Worm (Caenorhabditis elegans): Measurements from ENCODE around the gene Y34B4A.2.

Gene Y34B4A.2

DNA sequence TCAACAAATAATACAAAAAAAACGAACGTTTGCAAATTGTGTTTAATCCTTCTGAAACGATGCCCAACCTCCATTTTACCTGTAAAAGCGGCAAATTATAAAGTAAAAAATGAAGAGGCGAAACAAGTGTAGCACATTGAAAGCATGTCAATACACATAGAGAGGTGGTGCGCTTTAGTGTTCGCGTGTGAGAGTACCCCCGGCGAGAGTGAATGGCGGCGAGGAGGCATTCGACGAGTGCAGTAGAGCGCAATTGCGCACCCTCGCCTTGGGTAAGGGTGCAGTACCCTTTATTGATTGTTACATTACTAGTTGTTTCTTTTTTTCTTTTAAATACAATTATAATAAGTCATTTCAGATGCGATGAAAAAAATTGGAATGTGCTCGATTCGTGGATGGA is 4.1 kb upstream of the Y34B4A.2 start, which contains the start of gene hst-6:
TSS of gene hst-6 (plus strand) at position 353 of the 400 bp plus-strand sequence.
- TF ChIP-seq unc-62 (GFP tag; optimal IDR thresholded peaks at IDR 0.05) = no peak

DNA sequence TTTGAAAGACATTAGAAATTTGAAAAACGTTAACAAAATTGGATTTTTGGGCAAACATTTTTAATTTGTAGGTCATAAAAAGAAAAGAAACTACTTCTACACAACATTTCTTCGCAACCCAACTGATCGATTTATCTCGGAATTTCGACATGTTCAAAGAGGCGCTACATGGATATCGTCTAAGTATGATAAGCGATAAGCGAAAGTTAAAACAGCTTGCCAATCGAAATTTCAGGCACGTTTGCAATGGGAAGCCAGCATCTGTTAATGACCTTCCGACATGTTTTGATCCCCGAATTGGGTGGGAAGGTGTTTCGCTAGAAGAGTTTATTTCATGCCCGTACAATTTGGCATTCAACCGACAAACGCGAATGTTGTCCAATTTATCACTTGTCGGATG is 2.5 kb upstream of the Y34B4A.2 start:
- TF ChIP-seq unc-62 (GFP tag; optimal IDR thresholded peaks at IDR 0.05) = no peak

DNA sequence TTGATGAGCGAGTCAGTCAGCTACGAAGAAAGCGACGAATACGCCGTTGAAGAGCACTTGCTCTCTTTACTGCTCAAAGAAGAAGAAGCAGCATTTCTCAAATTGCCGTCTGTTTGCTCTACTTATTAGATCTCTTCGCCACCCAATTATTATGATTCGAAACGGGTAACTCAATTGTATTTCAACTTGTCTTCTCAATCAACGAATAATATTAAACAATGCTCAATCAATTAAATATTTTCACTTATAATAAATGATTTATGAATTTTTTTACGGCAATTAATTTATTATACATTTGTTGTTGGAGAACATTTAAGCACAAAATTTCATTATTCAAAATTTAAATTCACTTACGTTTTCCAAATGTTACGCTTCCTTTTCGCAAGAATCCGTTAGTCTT is 1.0 kb upstream of the Y34B4A.2 start:
- TF ChIP-seq unc-62 (GFP tag; optimal IDR thresholded peaks at IDR 0.05) = no peak

DNA sequence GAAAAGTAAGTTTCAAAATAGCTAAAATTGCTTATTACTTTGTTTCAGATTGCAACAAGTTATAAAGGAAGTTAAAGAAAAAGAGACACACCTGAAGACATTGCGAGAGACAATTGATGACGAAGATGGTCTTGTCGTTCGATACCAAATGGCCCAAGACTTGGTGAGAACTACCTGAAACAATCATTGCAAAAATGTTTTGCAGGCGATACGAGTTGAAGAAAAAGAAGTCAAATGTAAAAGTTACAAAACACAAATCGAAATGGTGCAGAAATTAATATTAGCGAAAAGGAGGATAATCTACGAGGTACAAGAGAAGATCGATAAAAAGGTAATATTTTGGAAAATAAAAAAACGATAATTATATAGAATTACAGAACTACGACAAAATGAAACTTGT is 377 bp downstream of the Y34B4A.2 start, which contains the start of gene rga-8:
TSS of gene rga-8 (minus strand) at position 101 of the 400 bp plus-strand sequence.
- TF ChIP-seq unc-62 (GFP tag; optimal IDR thresholded peaks at IDR 0.05) = no peak

DNA sequence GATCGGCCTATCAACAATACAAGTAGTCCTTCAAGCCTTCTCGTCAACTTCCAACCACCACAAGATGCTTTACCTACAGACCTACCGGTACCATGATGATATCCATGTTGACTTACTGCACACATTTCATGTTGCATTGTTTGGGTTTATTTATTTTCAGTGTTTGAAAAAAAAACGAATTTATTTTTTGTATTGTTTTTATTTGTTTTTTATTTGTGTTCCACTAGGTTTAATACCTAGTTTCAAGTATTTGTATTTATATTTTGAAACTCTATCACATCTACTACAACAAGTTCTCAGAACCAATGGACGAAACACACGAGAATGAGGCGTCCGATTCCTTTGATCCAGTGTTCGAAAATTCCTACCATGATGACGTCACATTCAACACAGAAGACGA is 4.2 kb downstream of the Y34B4A.2 start, which contains the start of gene vps-41:
TSS of gene vps-41 (plus strand) at position 301 of the 400 bp plus-strand sequence.
- TF ChIP-seq unc-62 (GFP tag; optimal IDR thresholded peaks at IDR 0.05) = no peak

DNA sequence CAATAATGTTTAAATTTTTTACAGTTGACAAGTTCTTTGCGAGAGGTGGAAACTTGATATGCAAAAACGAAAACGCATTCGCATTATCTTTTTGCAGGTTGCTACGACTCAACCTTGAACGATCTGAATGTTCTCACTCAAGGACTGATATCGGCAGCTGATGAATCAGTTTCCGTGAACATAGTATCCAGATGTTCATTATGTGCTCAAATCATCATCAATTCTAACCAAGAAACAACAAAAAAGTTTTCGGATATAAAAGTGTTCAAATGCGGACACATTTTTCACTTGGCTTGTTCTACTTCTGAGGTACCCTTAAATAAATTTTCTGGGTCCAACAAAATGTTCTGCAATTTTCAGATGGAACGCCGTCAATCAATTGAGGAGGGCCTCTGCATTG is 9.8 kb downstream of the Y34B4A.2 start:
- no peak for TF ChIP-seq unc-62 (GFP tag; optimal IDR thresholded peaks at IDR 0.05)

DNA sequence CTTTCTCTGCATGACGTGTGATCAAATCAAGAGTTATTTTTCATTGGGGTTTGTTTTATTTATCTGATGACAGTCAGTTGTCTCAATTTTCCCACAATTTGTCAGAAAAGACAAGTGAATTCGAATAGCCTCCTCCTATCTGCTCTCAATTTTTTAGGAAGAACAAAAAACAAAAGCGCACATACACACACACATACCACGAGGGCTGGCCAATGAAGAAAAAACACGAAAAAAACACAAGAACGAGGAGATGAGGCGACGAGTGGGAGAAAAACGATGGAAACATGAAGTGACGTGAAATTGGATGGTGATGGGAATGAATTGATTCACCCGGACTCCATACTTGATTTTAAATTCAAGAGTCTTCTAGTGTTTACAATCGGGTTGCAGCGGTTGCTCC is 14.6 kb downstream of the Y34B4A.2 start:
- no peak for TF ChIP-seq unc-62 (GFP tag; optimal IDR thresholded peaks at IDR 0.05)

DNA sequence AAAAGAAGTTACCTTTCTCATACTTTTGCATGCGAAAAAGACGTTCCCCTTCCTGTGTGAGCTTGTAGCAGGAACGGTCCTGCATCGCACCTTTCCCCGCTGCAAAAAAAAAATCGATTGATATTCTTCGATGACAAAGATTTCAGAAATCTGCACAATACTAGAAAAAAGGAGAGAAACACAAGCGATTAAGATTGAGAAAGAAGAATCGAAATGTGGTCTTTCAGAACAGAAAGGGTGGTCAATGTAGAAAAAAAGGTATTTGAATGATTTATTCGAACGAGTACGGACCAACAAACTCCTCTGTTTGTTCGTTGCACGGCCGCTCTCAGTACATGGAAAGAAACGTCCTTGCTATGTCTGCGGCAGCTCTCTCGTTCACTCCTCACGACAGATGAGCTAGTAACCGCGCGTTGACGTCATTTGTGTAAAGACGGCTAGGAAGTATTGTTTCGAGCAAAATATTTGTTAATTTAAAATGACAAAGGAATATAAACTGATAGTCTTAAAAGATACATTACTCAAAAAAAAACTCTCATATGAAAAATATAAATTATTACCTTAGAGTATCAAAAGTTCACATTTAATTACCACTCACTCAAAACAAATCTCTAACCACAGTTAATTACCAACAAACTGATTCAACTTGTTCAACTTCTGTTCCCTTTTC is 18.8 kb downstream of the Y34B4A.2 start, which contains the start of gene ift-81:
TSS of gene ift-81 (plus strand) at position 620 of the 670 bp plus-strand sequence.
- no peak for TF ChIP-seq unc-62 (GFP tag; optimal IDR thresholded peaks at IDR 0.05)

DNA sequence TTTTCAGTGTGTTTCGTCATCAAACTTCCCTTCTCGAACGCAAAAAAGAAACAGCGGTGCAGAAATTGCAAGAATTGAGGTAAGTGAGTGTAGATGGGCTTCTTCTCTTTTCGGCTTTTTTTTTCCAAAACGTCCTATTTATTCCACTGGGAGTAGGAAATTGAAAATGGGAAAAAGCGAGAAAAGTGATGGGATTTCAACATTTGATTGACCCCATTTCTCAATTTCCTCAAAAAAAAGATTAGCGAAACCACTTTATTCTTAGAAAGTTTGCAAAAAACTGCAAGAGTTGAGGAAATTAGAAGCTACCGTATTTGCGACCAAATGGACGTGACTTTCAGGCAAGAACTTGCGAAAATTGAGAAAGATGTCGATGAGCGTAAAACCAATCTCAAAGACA is 24.2 kb downstream of the Y34B4A.2 start, which contains the start of gene ags-3:
TSS of gene ags-3 (minus strand) at position 101 of the 400 bp plus-strand sequence.
- no peak for TF ChIP-seq unc-62 (GFP tag; optimal IDR thresholded peaks at IDR 0.05)

DNA sequence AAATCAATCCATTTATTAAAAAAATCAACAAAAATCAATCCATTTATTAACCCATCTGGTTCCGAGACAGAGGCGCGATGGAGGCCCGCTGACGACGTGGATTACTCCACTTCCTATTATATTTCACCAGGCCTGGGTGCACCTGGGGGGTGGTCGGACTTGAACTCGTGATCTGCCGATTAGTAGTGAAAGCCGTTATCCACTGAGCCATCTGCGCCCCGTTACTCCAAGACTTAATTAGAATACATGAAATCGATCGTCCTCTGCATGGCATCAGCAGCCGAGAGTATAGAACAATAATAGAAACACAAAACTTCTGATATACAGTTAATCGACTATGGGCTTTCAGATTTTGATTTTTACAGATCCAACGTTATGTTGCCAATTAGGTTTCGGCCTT is 30.3 kb downstream of the Y34B4A.2 start:
- no peak for TF ChIP-seq unc-62 (GFP tag; optimal IDR thresholded peaks at IDR 0.05)

DNA sequence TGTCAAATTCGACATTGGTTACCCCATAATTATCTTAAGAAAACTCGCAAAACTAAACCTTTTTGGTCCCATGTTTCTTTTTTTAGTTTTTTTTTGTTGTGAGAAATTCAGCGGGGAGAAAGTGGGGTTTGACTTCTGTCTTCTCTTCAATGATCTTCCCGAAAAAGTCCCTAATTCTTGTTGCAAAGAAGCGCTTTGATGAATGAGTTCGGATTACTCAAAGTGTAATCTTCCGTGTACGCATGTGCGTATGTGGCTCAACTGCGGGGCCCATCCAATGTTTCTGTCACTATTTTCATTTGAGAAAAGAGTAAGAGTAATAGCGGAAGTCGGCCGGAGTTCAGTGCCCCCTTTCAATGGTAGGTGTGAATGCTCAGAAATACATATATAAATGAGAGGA is 31.9 kb downstream of the Y34B4A.2 start:
- TF ChIP-seq unc-62 (GFP tag; optimal IDR thresholded peaks at IDR 0.05) = no peak

DNA sequence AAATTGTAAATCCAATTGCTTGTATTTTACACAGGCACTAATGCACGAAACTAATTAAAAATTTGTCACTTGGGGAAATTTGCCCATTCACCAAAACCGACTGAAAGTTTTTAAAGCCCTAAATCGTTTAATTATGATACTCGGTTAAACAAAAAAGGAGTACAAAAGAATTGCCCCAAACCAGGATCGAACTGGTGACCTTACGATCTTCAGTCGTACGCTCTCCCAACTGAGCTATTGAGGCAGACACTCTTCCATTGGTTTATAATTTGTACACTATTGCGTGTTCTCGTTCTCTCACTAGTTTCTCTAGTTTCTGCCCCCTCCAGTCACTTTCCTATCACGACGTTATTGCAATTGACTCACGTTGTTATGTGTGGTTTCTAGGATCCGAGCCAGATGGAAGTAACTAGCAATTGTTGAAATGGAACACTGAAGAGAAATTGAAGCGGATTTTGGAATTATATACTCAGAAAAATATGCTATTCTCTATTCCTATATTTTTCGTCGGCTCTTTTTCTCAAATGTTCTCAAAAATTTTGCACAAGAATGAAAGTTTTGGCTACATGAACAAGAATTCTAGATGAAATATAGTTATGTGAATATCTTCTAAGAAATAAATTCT is 40.0 kb downstream of the Y34B4A.2 start:
- no peak for TF ChIP-seq unc-62 (GFP tag; optimal IDR thresholded peaks at IDR 0.05)

DNA sequence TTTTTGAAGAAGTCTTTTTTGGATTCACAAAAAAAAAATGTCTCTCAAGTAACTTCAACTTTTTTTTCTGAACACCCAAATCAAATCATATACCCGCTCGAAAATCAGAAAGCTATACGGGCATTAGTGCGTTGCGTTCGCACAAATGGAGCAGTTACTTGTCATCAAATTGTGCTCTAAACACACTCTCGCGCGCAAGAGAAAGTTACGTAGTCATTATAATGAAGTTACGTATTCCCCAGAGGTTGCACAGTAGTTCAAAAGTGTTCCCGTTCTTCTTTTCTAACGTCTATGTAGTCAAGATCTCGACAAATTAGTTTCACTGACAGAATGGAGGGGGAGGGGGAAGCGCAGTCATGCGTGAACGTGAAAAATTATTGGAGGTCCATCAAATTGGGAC is 42.3 kb downstream of the Y34B4A.2 start:
- TF ChIP-seq unc-62 (GFP tag; optimal IDR thresholded peaks at IDR 0.05) = no peak

DNA sequence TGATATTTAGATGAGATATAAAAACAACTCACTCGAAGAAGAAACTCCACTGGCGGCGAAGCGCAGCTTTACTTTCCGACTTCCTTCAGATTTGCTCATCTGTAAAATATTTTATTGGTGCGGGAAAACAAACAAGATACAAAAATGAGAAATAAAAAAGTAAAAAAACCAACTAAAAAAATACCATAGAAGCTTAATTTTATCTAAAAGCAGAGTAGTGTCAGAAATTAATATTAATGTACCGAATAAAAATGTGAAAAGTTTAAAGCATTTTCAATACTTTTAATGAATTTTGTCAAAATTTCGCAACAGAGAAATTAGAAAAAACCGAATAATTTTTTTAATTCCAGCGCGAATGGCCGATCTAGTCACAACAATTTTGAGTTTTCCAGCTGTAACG is 44.0 kb downstream of the Y34B4A.2 start, which contains the start of gene sto-2:
TSS of gene sto-2 (minus strand) at position 101 of the 400 bp plus-strand sequence.
- no peak for TF ChIP-seq unc-62 (GFP tag; optimal IDR thresholded peaks at IDR 0.05)

DNA sequence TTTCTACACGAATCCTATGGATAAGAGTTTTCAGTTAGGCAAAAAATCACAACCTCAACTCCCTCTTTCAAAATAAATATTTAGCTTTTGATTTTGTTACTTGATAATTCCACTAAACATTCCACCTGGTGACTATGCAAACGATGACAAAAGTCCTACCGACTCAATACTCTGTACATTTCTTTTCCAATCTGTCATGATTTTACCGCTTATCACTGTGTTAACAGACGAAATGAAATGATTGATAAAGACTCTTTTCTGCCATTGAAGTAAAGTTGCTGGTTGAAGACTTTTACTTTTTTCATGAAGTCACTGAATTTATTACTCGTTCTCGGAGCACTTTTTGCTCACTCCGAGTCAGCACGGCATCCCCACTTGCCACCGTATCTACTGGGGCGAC is 49.9 kb downstream of the Y34B4A.2 start, which contains the start of gene C26B9.5:
TSS of gene C26B9.5 (plus strand) at position 244 of the 400 bp plus-strand sequence.
- no peak for TF ChIP-seq unc-62 (GFP tag; optimal IDR thresholded peaks at IDR 0.05)

DNA sequence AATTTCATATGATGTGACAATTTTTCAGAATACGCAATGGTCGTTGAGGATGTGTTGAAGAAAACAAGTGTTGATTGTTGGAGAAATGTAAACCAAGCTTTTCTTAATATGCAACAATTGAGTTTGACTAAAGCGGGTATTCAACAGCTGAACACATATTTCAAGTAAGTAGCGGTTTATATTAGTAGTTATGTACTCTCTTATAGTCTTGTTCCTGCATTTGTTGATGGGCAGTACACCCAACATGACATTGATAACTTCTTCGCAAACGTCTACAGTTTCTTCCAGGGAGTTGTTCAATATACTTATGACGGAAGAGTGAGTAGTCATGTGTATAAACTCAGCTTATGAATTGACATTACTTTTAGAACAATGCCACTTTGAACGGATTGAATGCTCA is 51.5 kb downstream of the Y34B4A.2 start:
- TF ChIP-seq unc-62 (GFP tag; optimal IDR thresholded peaks at IDR 0.05) = no peak
